Fruit fly (Drosophila melanogaster) whole organism, embryonic: ENCODE results near the gene RpL36.

Source experiments
- Bgb ChIP-seq: fragments of 200-800 bp; sonication (Bioruptor generic); IDR thresholded peaks from 2 replicates; pipeline ENCODE4 v1.3.6; 2022; ENCODE audit warnings: missing biosample characterization, missing genetic modification characterization; ENCODE audit not compliant: partially characterized antibody
- BtbVII ChIP-seq: fragments of 200-800 bp; sonication (Bioruptor generic); optimal IDR thresholded peaks from 3 replicates; lab custom pipeline; 2017; ENCODE audit warnings: missing biosample characterization, mild to moderate bottlenecking, missing genetic modification characterization
- CG10959 ChIP-seq: fragments of 200-800 bp; sonication (Bioruptor generic); IDR thresholded peaks from 2 replicates; pipeline ENCODE4 v1.3.6; 2022; ENCODE audit warnings: missing biosample characterization, missing genetic modification characterization
- CG12942 ChIP-seq: fragments of 200-800 bp; sonication (Bioruptor generic); optimal IDR thresholded peaks from 3 replicates; lab custom pipeline; 2016; ENCODE audit warnings: missing biosample characterization, missing genetic modification characterization
- CG13424 ChIP-seq: fragments of 200-800 bp; sonication (Bioruptor generic); optimal IDR thresholded peaks from 2 replicates; lab custom pipeline; 2019; ENCODE audit warnings: missing biosample characterization, mild to moderate bottlenecking, missing genetic modification characterization, moderate library complexity
- CG14441 ChIP-seq: fragments of 200-800 bp; sonication (Bioruptor generic); IDR thresholded peaks from 2 replicates; pipeline ENCODE4 v1.3.6; 2022; ENCODE audit warnings: missing biosample characterization, missing genetic modification characterization
- CG15011 ChIP-seq: fragments of 200-800 bp; sonication (Bioruptor generic); optimal IDR thresholded peaks from 3 replicates; lab custom pipeline; 2018; ENCODE audit warnings: missing biosample characterization, mild to moderate bottlenecking, missing genetic modification characterization
- CG15479 ChIP-seq: fragments of 200-800 bp; sonication (Bioruptor generic); optimal IDR thresholded peaks from 3 replicates; lab custom pipeline; 2019; ENCODE audit warnings: missing biosample characterization, mild to moderate bottlenecking, missing genetic modification characterization, moderate library complexity
- CG17359 ChIP-seq: fragments of 200-800 bp; sonication (Bioruptor generic); optimal IDR thresholded peaks from 3 replicates; lab custom pipeline; 2018; ENCODE audit warnings: missing biosample characterization, mild to moderate bottlenecking, missing genetic modification characterization, moderate library complexity
- CG1792 ChIP-seq: fragments of 200-800 bp; sonication (Bioruptor generic); optimal IDR thresholded peaks from 2 replicates; lab custom pipeline; 2016; ENCODE audit warnings: missing biosample characterization, missing genetic modification characterization
- CG18476 ChIP-seq: fragments of 200-800 bp; sonication (Bioruptor generic); optimal IDR thresholded peaks from 2 replicates; lab custom pipeline; 2016; ENCODE audit warnings: missing biosample characterization, mild to moderate bottlenecking, missing genetic modification characterization
- CG2678 ChIP-seq: fragments of 200-800 bp; sonication (Bioruptor generic); optimal IDR thresholded peaks from 3 replicates; lab custom pipeline; 2019; ENCODE audit warnings: missing biosample characterization, mild to moderate bottlenecking, missing genetic modification characterization, moderate library complexity
- CG33213 ChIP-seq: fragments of 200-800 bp; sonication (Bioruptor generic); optimal IDR thresholded peaks from 3 replicates; lab custom pipeline; 2016; ENCODE audit warnings: missing biosample characterization, missing genetic modification characterization
- CG34376 ChIP-seq: fragments of 200-800 bp; sonication (Bioruptor generic); optimal IDR thresholded peaks from 2 replicates; lab custom pipeline; 2018; ENCODE audit warnings: missing biosample characterization, mild to moderate bottlenecking, missing genetic modification characterization
- CG34422 ChIP-seq: fragments of 200-800 bp; sonication (Bioruptor generic); IDR thresholded peaks from 3 replicates; pipeline ENCODE4 v1.3.6; 2022; ENCODE audit warnings: missing biosample characterization, missing genetic modification characterization
- CG42726 ChIP-seq: fragments of 200-800 bp; sonication (Bioruptor generic); IDR thresholded peaks from 2 replicates; pipeline ENCODE4 v1.3.6; 2022; ENCODE audit warnings: missing biosample characterization, missing genetic modification characterization; ENCODE audit not compliant: partially characterized antibody
- CG4730 ChIP-seq: fragments of 200-800 bp; sonication (Bioruptor generic); IDR thresholded peaks from 2 replicates; pipeline ENCODE4 v1.3.6; 2022; ENCODE audit warnings: missing biosample characterization, missing genetic modification characterization
- CG6689 ChIP-seq: fragments of 200-800 bp; sonication (Bioruptor generic); IDR thresholded peaks from 2 replicates; pipeline ENCODE4 v1.3.6; 2022; ENCODE audit warnings: missing biosample characterization, missing genetic modification characterization
- CG7963 ChIP-seq: fragments of 200-800 bp; sonication (Bioruptor generic); IDR thresholded peaks from 3 replicates; pipeline ENCODE4 v1.3.6; 2022; ENCODE audit warnings: missing biosample characterization, missing genetic modification characterization; ENCODE audit not compliant: partially characterized antibody
- Camta ChIP-seq: fragments of 200-800 bp; sonication (Bioruptor generic); optimal IDR thresholded peaks from 2 replicates; lab custom pipeline; 2016; ENCODE audit warnings: missing biosample characterization, missing genetic modification characterization
- Dip3 ChIP-seq: fragments of 200-800 bp; sonication (Bioruptor generic); optimal IDR thresholded peaks from 3 replicates; lab custom pipeline; 2016; ENCODE audit warnings: missing biosample characterization, missing genetic modification characterization
- HLH54F ChIP-seq: fragments of 200-800 bp; sonication (Bioruptor generic); optimal IDR thresholded peaks from 3 replicates; lab custom pipeline; 2016; ENCODE audit warnings: missing biosample characterization, missing genetic modification characterization
- Hey ChIP-seq: fragments of 200-800 bp; sonication (Bioruptor generic); optimal IDR thresholded peaks from 3 replicates; lab custom pipeline; 2018; ENCODE audit warnings: missing biosample characterization, mild to moderate bottlenecking, missing genetic modification characterization
- Lhr ChIP-seq: fragments of 200-800 bp; sonication (Bioruptor generic); optimal IDR thresholded peaks from 3 replicates; lab custom pipeline; 2017; ENCODE audit warnings: mild to moderate bottlenecking, missing biosample characterization, missing genetic modification reagents, missing genetic modification characterization
- MTF-1 ChIP-seq: fragments of 200-800 bp; sonication (Bioruptor generic); optimal IDR thresholded peaks from 2 replicates; lab custom pipeline; 2018; ENCODE audit warnings: missing biosample characterization, mild to moderate bottlenecking, missing genetic modification characterization, borderline replicate concordance
- Max ChIP-seq: fragments of 200-800 bp; sonication (Bioruptor generic); optimal IDR thresholded peaks from 2 replicates; lab custom pipeline; 2016; ENCODE audit warnings: missing biosample characterization, mild to moderate bottlenecking, missing genetic modification characterization
- Mes4 ChIP-seq: fragments of 200-800 bp; sonication (Bioruptor generic); optimal IDR thresholded peaks from 2 replicates; lab custom pipeline; 2016; ENCODE audit warnings: missing biosample characterization, missing genetic modification characterization
- Nf-YB ChIP-seq: fragments of 200-800 bp; sonication (Bioruptor generic); optimal IDR thresholded peaks from 3 replicates; lab custom pipeline; 2019; ENCODE audit warnings: missing biosample characterization, mild to moderate bottlenecking, missing genetic modification characterization, moderate library complexity
- PHDP ChIP-seq: fragments of 200-800 bp; sonication (Bioruptor generic); optimal IDR thresholded peaks from 3 replicates; lab custom pipeline; 2018; ENCODE audit warnings: missing biosample characterization, mild to moderate bottlenecking, missing genetic modification characterization, moderate library complexity
- Side ChIP-seq: fragments of 200-800 bp; sonication (Bioruptor generic); optimal IDR thresholded peaks from 2 replicates; lab custom pipeline; 2016; ENCODE audit warnings: missing biosample characterization, missing genetic modification characterization
- Sry-β ChIP-seq: fragments of 200-800 bp; sonication (Bioruptor generic); optimal IDR thresholded peaks from 2 replicates; lab custom pipeline; 2018; ENCODE audit warnings: missing biosample characterization, mild to moderate bottlenecking, missing genetic modification characterization, moderate library complexity
- al ChIP-seq: fragments of 200-800 bp; sonication (Bioruptor generic); IDR thresholded peaks from 2 replicates; pipeline ENCODE4 v1.3.6; 2022; ENCODE audit warnings: missing biosample characterization, missing genetic modification characterization
- amos ChIP-seq: fragments of 200-800 bp; sonication (Bioruptor generic); IDR thresholded peaks from 2 replicates; pipeline ENCODE4 v1.3.6; 2022; ENCODE audit warnings: missing biosample characterization, missing genetic modification characterization; ENCODE audit not compliant: partially characterized antibody
- ara ChIP-seq: fragments of 200-800 bp; sonication (Bioruptor generic); IDR thresholded peaks from 2 replicates; pipeline ENCODE4 v1.3.6; 2022; ENCODE audit warnings: missing biosample characterization, missing genetic modification characterization
- btn ChIP-seq: fragments of 200-800 bp; sonication (Bioruptor generic); optimal IDR thresholded peaks from 2 replicates; lab custom pipeline; 2016; ENCODE audit warnings: missing biosample characterization, missing genetic modification characterization
- caup ChIP-seq: fragments of 200-800 bp; sonication (Bioruptor generic); optimal IDR thresholded peaks from 3 replicates; lab custom pipeline; 2017; ENCODE audit warnings: missing biosample characterization, mild to moderate bottlenecking, missing genetic modification characterization, moderate library complexity; ENCODE audit not compliant: severe bottlenecking
- dati ChIP-seq: fragments of 200-800 bp; sonication (Bioruptor generic); IDR thresholded peaks from 2 replicates; pipeline ENCODE4 v1.3.6; 2022; ENCODE audit warnings: missing biosample characterization, missing genetic modification characterization
- emc ChIP-seq: fragments of 200-800 bp; sonication (Bioruptor generic); optimal IDR thresholded peaks from 2 replicates; lab custom pipeline; 2016; ENCODE audit warnings: missing biosample characterization, missing genetic modification characterization
- eyg ChIP-seq: fragments of 200-800 bp; sonication (Bioruptor generic); optimal IDR thresholded peaks from 3 replicates; lab custom pipeline; 2016; ENCODE audit warnings: missing biosample characterization, missing genetic modification characterization
- nerfin-1 ChIP-seq: fragments of 200-800 bp; sonication (Bioruptor generic); optimal IDR thresholded peaks from 3 replicates; lab custom pipeline; 2019; ENCODE audit warnings: missing biosample characterization, mild to moderate bottlenecking, missing genetic modification characterization, moderate library complexity
- slbo ChIP-seq: fragments of 200-800 bp; sonication (Bioruptor generic); IDR thresholded peaks from 2 replicates; pipeline ENCODE4 v1.3.6; 2022; ENCODE audit warnings: missing biosample characterization, missing genetic modification characterization
- slou ChIP-seq: fragments of 200-800 bp; sonication (Bioruptor generic); optimal IDR thresholded peaks from 3 replicates; lab custom pipeline; 2016; ENCODE audit warnings: missing biosample characterization, missing genetic modification characterization
- stwl ChIP-seq: fragments of 200-800 bp; sonication (Bioruptor generic); optimal IDR thresholded peaks from 3 replicates; lab custom pipeline; 2018; ENCODE audit warnings: missing biosample characterization, mild to moderate bottlenecking, missing genetic modification characterization, moderate library complexity
- tup ChIP-seq: fragments of 200-800 bp; sonication (Bioruptor generic); optimal IDR thresholded peaks from 2 replicates; lab custom pipeline; 2016; ENCODE audit warnings: missing biosample characterization, mild to moderate bottlenecking, missing genetic modification characterization, moderate library complexity
- unpg ChIP-seq: fragments of 200-800 bp; sonication (Bioruptor generic); optimal IDR thresholded peaks from 3 replicates; lab custom pipeline; 2018; ENCODE audit warnings: missing biosample characterization, mild to moderate bottlenecking, missing genetic modification characterization, moderate library complexity
- wek ChIP-seq: fragments of 200-800 bp; sonication (Bioruptor generic); optimal IDR thresholded peaks from 3 replicates; lab custom pipeline; 2018; ENCODE audit warnings: missing biosample characterization, mild to moderate bottlenecking, missing genetic modification characterization, moderate library complexity
- z ChIP-seq: fragments of 200-800 bp; sonication (Bioruptor generic); IDR thresholded peaks from 3 replicates; pipeline ENCODE4 v1.3.6; 2022; ENCODE audit warnings: missing biosample characterization, missing genetic modification characterization
- zf30C ChIP-seq: fragments of 200-800 bp; sonication (Bioruptor generic); optimal IDR thresholded peaks from 3 replicates; lab custom pipeline; 2018; ENCODE audit warnings: missing biosample characterization, mild to moderate bottlenecking, missing genetic modification characterization
- zfh1 ChIP-seq: fragments of 200-800 bp; sonication (Bioruptor generic); IDR thresholded peaks from 3 replicates; pipeline ENCODE4 v1.3.6; 2022; ENCODE audit warnings: missing biosample characterization, missing genetic modification characterization

Gene RpL36

DNA sequence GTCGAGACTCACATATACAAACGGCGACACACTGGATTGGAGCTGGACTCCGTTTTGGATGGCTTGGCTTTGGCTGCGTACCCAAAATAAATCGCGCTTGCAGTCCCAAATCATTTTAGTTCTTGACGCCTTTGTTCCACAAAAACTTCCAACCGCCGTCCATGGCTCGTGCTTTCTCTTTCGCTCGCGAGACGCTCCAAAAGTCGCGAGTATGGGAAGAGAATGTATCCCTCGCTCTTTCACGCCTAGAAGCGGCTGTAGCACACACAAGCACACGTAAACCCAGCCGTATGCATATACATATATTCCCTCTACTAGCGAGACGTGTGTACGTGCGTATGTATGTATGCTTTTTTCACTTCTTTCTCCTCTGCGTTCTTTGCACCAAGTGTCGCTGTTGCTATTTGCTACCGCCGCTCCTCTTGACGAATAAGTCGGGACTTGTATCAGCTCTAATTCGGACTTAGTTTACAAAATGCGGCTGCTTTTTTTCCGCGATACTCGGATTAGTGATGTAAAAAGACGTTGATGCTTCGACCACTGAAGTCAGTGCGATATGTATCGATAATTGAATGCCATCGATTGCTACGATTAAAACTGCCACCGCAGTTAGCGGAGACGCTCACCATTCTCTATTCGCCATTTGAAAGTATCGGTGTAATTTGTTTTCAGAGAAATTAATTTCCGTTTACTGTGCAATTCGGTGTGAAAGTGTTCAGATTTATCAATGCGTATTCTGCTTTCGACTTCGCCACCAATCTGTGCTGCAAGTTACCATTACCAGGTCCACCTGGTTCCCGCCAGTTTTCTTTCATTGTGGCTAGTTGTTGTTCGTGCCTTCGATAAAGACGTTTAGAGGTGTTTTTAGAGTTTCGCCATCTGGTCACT, 26.5 kb upstream of the RpL36 start, which contains the start of the genes Hmt4-20 and SkpA (continued):
- TF ChIP-seq CG7963 (GFP tag; lab: Robert Waterston, UW) (peak; percentile 88), Bgb (GFP tag; lab: Robert Waterston, UW) (peak; percentile 92), zfh1 (GFP tag; lab: Robert Waterston, UW) (no peak), Side (no peak), btn (GFP tag; lab: Kevin White, UChicago) (no peak), nerfin-1 (tag; lab: Kevin White, UChicago) (no peak), Sry-β (GFP tag; lab: Kevin White, UChicago) (peak; percentile 50), CG33213 (GFP tag; lab: Kevin White, UChicago) (peak; percentile 68), MTF-1 (GFP tag; lab: Kevin White, UChicago) (no peak), slbo (GFP tag; lab: Robert Waterston, UW) (peak; percentile 37), CG17359 (tag; lab: Kevin White, UChicago) (no peak), CG2678 (no peak), CG15479 (GFP tag; lab: Kevin White, UChicago) (no peak), CG1792 (GFP tag; lab: Kevin White, UChicago) (no peak), CG13424 (no peak), CG12942 (no peak), ara (GFP tag; lab: Robert Waterston, UW) (no peak), Max (GFP tag; lab: Kevin White, UChicago) (no peak), dati (GFP tag; lab: Robert Waterston, UW) (no peak), unpg (GFP tag; lab: Kevin White, UChicago) (no peak), CG15011 (GFP tag; lab: Kevin White, UChicago) (no peak), Mes4 (GFP tag; lab: Kevin White, UChicago) (no peak), caup (GFP tag; lab: Kevin White, UChicago) (no peak), Hey (tag; lab: Kevin White, UChicago) (no peak), Camta (GFP tag; lab: Kevin White, UChicago) (no peak), Lhr (GFP tag; lab: Kevin White, UChicago) (peak; percentile 57), tup (GFP tag; lab: Kevin White, UChicago) (no peak), zf30C (GFP tag; lab: Kevin White, UChicago) (no peak), CG14441 (no peak), z (no peak), BtbVII (GFP tag; lab: Kevin White, UChicago) (no peak), Dip3 (no peak), CG34376 (no peak), CG34422 (GFP tag; lab: Robert Waterston, UW) (no peak; the same call in 2 of the 3 replicates), slou (no peak), PHDP (tag; lab: Kevin White, UChicago) (no peak), CG10959 (GFP tag; lab: Robert Waterston, UW) (no peak), stwl (tag; lab: Kevin White, UChicago) (peak; percentile 16), CG42726 (GFP tag; lab: Robert Waterston, UW) (peak; percentile 96), amos (GFP tag; lab: Robert Waterston, UW) (peak; percentile 97), CG18476 (GFP tag; lab: Kevin White, UChicago) (no peak), eyg (GFP tag; lab: Kevin White, UChicago) (no peak), Nf-YB (GFP tag; lab: Kevin White, UChicago) (no peak), HLH54F (no peak), CG6689 (GFP tag; lab: Robert Waterston, UW) (no peak), emc (no peak), al (GFP tag; lab: Robert Waterston, UW) (no peak), wek (GFP tag; lab: Kevin White, UChicago) (no peak), CG4730 (GFP tag; lab: Robert Waterston, UW) (no peak)
